Worm (Caenorhabditis elegans): Measurements from ENCODE around the gene B0524.2.

The B0524.2 gene

ce11 chrIII:1859532-1859931 is 34.3 kb upstream of the B0524.2 start, which contains the start of gene ddp-1 (continued):
- TF ChIP-seq Y95B8A.8 (GFP tag; IDR thresholded peaks at IDR 0.05) (peak; percentile 82; the same call in 1 of the 2 replicates), Y67H2A.10 (GFP tag; conservative IDR thresholded peaks at IDR 0.05) (peak; percentile 62; the same call in 1 of the 2 replicates), nhr-80 (tag; optimal IDR thresholded peaks at IDR 0.05) (peak; percentile 47), snpc-4 (GFP tag; optimal IDR thresholded peaks at IDR 0.05) (peak; percentile 70), snpc-4 (tag; optimal IDR thresholded peaks at IDR 0.05) (peak; percentile 34 to 81 (median 64)), K11D2.4 (GFP tag; IDR thresholded peaks at IDR 0.05) (peak; percentile 96), bed-2 (GFP tag; IDR thresholded peaks at IDR 0.05) (no peak), egl-18 (GFP tag; IDR thresholded peaks at IDR 0.05) (peak; percentile 72; the same call in 1 of the 2 replicates), ets-4 (GFP tag; optimal IDR thresholded peaks at IDR 0.05) (no peak), lir-1 (GFP tag; conservative IDR thresholded peaks at IDR 0.05) (peak; percentile 86), athp-1 (tag; optimal IDR thresholded peaks at IDR 0.05) (peak; percentile 93), F37B4.10 (GFP tag; IDR thresholded peaks at IDR 0.05) (no peak), Y53F4B.3 (GFP tag; IDR thresholded peaks at IDR 0.05) (0 out of 2 replicates have a peak, but pooled peaks have one; percentile 22), akir-1 (GFP tag; optimal IDR thresholded peaks at IDR 0.05) (no peak), ztf-6 (GFP tag; IDR thresholded peaks at IDR 0.05) (no peak), hsf-1 (GFP tag; IDR thresholded peaks at IDR 0.05) (peak; percentile 85), snpc-3.4 (tag; optimal IDR thresholded peaks at IDR 0.05) (peak; percentile 96), lin-26 (GFP tag; IDR thresholded peaks at IDR 0.05) (peak; percentile 88), tlf-1 (GFP tag; optimal IDR thresholded peaks at IDR 0.05) (peak; percentile 97), ztf-26 (tag; optimal IDR thresholded peaks at IDR 0.05) (peak; percentile 93), ccch-3 (GFP tag; optimal IDR thresholded peaks at IDR 0.05) (no peak), D2030.7 (GFP tag; IDR thresholded peaks at IDR 0.05) (peak; percentile 88), let-526 (GFP tag; IDR thresholded peaks at IDR 0.05) (peak; percentile 65; the same call in 1 of the 2 replicates), bed-1 (GFP tag; IDR thresholded peaks at IDR 0.05) (no peak), F49E8.2 (tag; optimal IDR thresholded peaks at IDR 0.05; ENCODE audit: insufficient read depth) (peak; percentile 78), ceh-79 (tag; optimal IDR thresholded peaks at IDR 0.05) (peak; percentile 86), madf-6 (GFP tag; IDR thresholded peaks at IDR 0.05) (peak; percentile 94), ztf-18 (tag; optimal IDR thresholded peaks at IDR 0.05) (peak; percentile 100), cebp-1 (GFP tag; IDR thresholded peaks at IDR 0.05) (peak; percentile 47; the same call in 1 of the 2 replicates), cebp-1 (tag; optimal IDR thresholded peaks at IDR 0.05) (peak; percentile 94), madf-10 (tag; optimal IDR thresholded peaks at IDR 0.05) (peak; percentile 80), nfya-1 (tag; optimal IDR thresholded peaks at IDR 0.05; ENCODE audit: borderline replicate concordance, insufficient read depth) (no peak), him-1 (tag; optimal IDR thresholded peaks at IDR 0.05) (peak; percentile 72), ztf-22 (GFP tag; optimal IDR thresholded peaks at IDR 0.05) (no peak), attf-6 (GFP tag; IDR thresholded peaks at IDR 0.05) (peak; percentile 57; the same call in 1 of the 2 replicates), rcor-1 (GFP tag; IDR thresholded peaks at IDR 0.05) (peak; percentile 97), Y53G8AR.9 (GFP tag; conservative IDR thresholded peaks at IDR 0.05) (peak; percentile 99), B0019.2 (GFP tag; conservative IDR thresholded peaks at IDR 0.05) (peak; percentile 84), Y56A3A.18 (GFP tag; IDR thresholded peaks at IDR 0.05) (peak; percentile 97), F39B2.1 (GFP tag; IDR thresholded peaks at IDR 0.05) (peak; percentile 87), snpc-1.1 (tag; optimal IDR thresholded peaks at IDR 0.05; ENCODE audit: insufficient read depth) (peak; percentile 67), atf-7 (tag; optimal IDR thresholded peaks at IDR 0.05) (peak; percentile 91), ceh-27 (GFP tag; optimal IDR thresholded peaks at IDR 0.05) (peak; percentile 86), lin-35 (GFP tag; optimal IDR thresholded peaks at IDR 0.05) (peak; percentile 93 to 99 (median 95)), C06A6.2 (GFP tag; conservative IDR thresholded peaks at IDR 0.05) (peak; percentile 91), pbrm-1 (GFP tag; IDR thresholded peaks at IDR 0.05) (peak; percentile 95), ztf-3 (GFP tag; optimal IDR thresholded peaks at IDR 0.05) (peak; percentile 60), chd-7 (tag; optimal IDR thresholded peaks at IDR 0.05) (peak; percentile 85)
